Fruit fly (Drosophila melanogaster) whole organism, embryonic: Measurements from ENCODE around the gene CG32106.

Experiments used
- Atf6 ChIP-seq: fragments of 200-800 bp; sonication (Bioruptor generic); IDR thresholded peaks from 2 replicates; pipeline ENCODE4 v1.3.6; 2022; ENCODE audit warnings: missing biosample characterization, missing genetic modification characterization
- CG11093 ChIP-seq: fragments of 200-800 bp; sonication (Bioruptor generic); IDR thresholded peaks from 3 replicates; pipeline ENCODE4 v1.3.6; 2022; ENCODE audit warnings: missing biosample characterization, missing genetic modification characterization
- CG13424 ChIP-seq: fragments of 200-800 bp; sonication (Bioruptor generic); optimal IDR thresholded peaks from 2 replicates; lab custom pipeline; 2019; ENCODE audit warnings: missing biosample characterization, mild to moderate bottlenecking, missing genetic modification characterization, moderate library complexity
- CG14014 ChIP-seq: fragments of 200-800 bp; sonication (Bioruptor generic); IDR thresholded peaks from 2 replicates; pipeline ENCODE4 v1.3.6; 2022; ENCODE audit warnings: missing biosample characterization, missing genetic modification characterization
- CG15269 ChIP-seq: fragments of 200-800 bp; sonication (Bioruptor generic); optimal IDR thresholded peaks from 2 replicates; lab custom pipeline; 2018; ENCODE audit warnings: missing biosample characterization, mild to moderate bottlenecking, missing genetic modification characterization, moderate library complexity
- CG1602 ChIP-seq: fragments of 200-800 bp; sonication (Bioruptor generic); optimal IDR thresholded peaks from 3 replicates; lab custom pipeline; 2016; ENCODE audit warnings: missing biosample characterization, missing genetic modification characterization
- CG16815 ChIP-seq: fragments of 200-800 bp; sonication (Bioruptor generic); optimal IDR thresholded peaks from 3 replicates; lab custom pipeline; 2017; ENCODE audit warnings: missing biosample characterization, mild to moderate bottlenecking, missing genetic modification characterization
- CG1792 ChIP-seq: fragments of 200-800 bp; sonication (Bioruptor generic); optimal IDR thresholded peaks from 2 replicates; lab custom pipeline; 2016; ENCODE audit warnings: missing biosample characterization, missing genetic modification characterization
- CG30020 ChIP-seq: fragments of 200-800 bp; optimal IDR thresholded peaks from 2 replicates; lab custom pipeline; 2019; ENCODE audit warnings: missing biosample characterization, mild to moderate bottlenecking, missing genetic modification characterization, moderate library complexity
- CG31441 ChIP-seq: fragments of 200-800 bp; sonication (Bioruptor generic); IDR thresholded peaks from 2 replicates; pipeline ENCODE4 v1.3.6; 2022; ENCODE audit warnings: missing biosample characterization, missing genetic modification characterization
- CG3163 ChIP-seq: fragments of 200-800 bp; sonication (Bioruptor generic); optimal IDR thresholded peaks from 3 replicates; lab custom pipeline; 2016; ENCODE audit warnings: missing biosample characterization, missing genetic modification characterization
- CG33557 ChIP-seq: fragments of 200-800 bp; sonication (Bioruptor generic); optimal IDR thresholded peaks from 2 replicates; lab custom pipeline; 2019; ENCODE audit warnings: missing biosample characterization, mild to moderate bottlenecking, missing genetic modification characterization, moderate library complexity
- CG4730 ChIP-seq: fragments of 200-800 bp; sonication (Bioruptor generic); IDR thresholded peaks from 2 replicates; pipeline ENCODE4 v1.3.6; 2022; ENCODE audit warnings: missing biosample characterization, missing genetic modification characterization
- CG6175 ChIP-seq: fragments of 200-800 bp; sonication (Bioruptor generic); IDR thresholded peaks from 3 replicates; pipeline ENCODE4 v1.3.6; 2022; ENCODE audit warnings: missing biosample characterization, missing genetic modification characterization
- CG6854 ChIP-seq: fragments of 200-800 bp; sonication (Bioruptor generic); optimal IDR thresholded peaks from 3 replicates; lab custom pipeline; 2017; ENCODE audit warnings: missing biosample characterization, mild to moderate bottlenecking, missing genetic modification characterization
- CG7556 ChIP-seq: fragments of 200-800 bp; sonication (Bioruptor generic); optimal IDR thresholded peaks from 2 replicates; lab custom pipeline; 2017; ENCODE audit warnings: missing biosample characterization, mild to moderate bottlenecking, missing genetic modification characterization
- CG8944 ChIP-seq: fragments of 200-800 bp; sonication (Bioruptor generic); optimal IDR thresholded peaks from 3 replicates; lab custom pipeline; 2016; ENCODE audit warnings: missing biosample characterization, missing genetic modification characterization
- CTCF ChIP-seq: fragments of 200-800 bp; sonication (Bioruptor generic); optimal IDR thresholded peaks from 2 replicates; lab custom pipeline; 2017; ENCODE audit warnings: missing biosample characterization, mild to moderate bottlenecking, missing genetic modification characterization, moderate library complexity
- D ChIP-seq, 2 experiments: fragments of 200-800 bp in 1 of 2; fragments of >200 bp in 1 of 2; sonication (Bioruptor generic) in 1 of 2; optimal IDR thresholded peaks; 2 replicates in 1 of 2; 3 replicates in 1 of 2; lab custom pipeline; 2017; ENCODE audit warnings: mild to moderate bottlenecking in 1 of 2, missing biosample characterization in 1 of 2, missing genetic modification characterization in 1 of 2, missing genetic modification reagents in 1 of 2
- H2.0 ChIP-seq: fragments of 200-800 bp; sonication (Bioruptor generic); IDR thresholded peaks from 2 replicates; pipeline ENCODE4 v1.3.6; 2022; ENCODE audit warnings: missing biosample characterization, missing genetic modification characterization
- HLH54F ChIP-seq: fragments of 200-800 bp; sonication (Bioruptor generic); optimal IDR thresholded peaks from 3 replicates; lab custom pipeline; 2016; ENCODE audit warnings: missing biosample characterization, missing genetic modification characterization
- HmgZ ChIP-seq: fragments of 200-800 bp; sonication (Bioruptor generic); optimal IDR thresholded peaks from 2 replicates; lab custom pipeline; 2018; ENCODE audit warnings: missing biosample characterization, mild to moderate bottlenecking, missing genetic modification characterization
- Jarid2 ChIP-seq: fragments of 200-800 bp; sonication (Bioruptor generic); optimal IDR thresholded peaks from 3 replicates; lab custom pipeline; 2017; ENCODE audit warnings: mild to moderate bottlenecking, missing biosample characterization, missing genetic modification reagents, missing genetic modification characterization
- Lhr ChIP-seq: fragments of 200-800 bp; sonication (Bioruptor generic); optimal IDR thresholded peaks from 3 replicates; lab custom pipeline; 2017; ENCODE audit warnings: mild to moderate bottlenecking, missing biosample characterization, missing genetic modification reagents, missing genetic modification characterization
- MESR4 ChIP-seq: fragments of 200-800 bp; sonication (Bioruptor generic); optimal IDR thresholded peaks from 2 replicates; lab custom pipeline; 2018; ENCODE audit warnings: missing biosample characterization, mild to moderate bottlenecking, missing genetic modification characterization, moderate library complexity
- MTF-1 ChIP-seq: fragments of 200-800 bp; sonication (Bioruptor generic); optimal IDR thresholded peaks from 2 replicates; lab custom pipeline; 2018; ENCODE audit warnings: missing biosample characterization, mild to moderate bottlenecking, missing genetic modification characterization, borderline replicate concordance
- NfI ChIP-seq: fragments of 200-800 bp; sonication (Bioruptor generic); optimal IDR thresholded peaks from 3 replicates; lab custom pipeline; 2018; ENCODE audit warnings: missing biosample characterization, mild to moderate bottlenecking, missing genetic modification characterization, moderate library complexity
- Poxn ChIP-seq: fragments of 200-800 bp; sonication (Bioruptor generic); IDR thresholded peaks from 2 replicates; pipeline ENCODE4 v1.3.6; 2022; ENCODE audit warnings: missing biosample characterization, missing genetic modification characterization
- Ravus ChIP-seq: fragments of 200-800 bp; sonication (Bioruptor generic); IDR thresholded peaks from 2 replicates; pipeline ENCODE4 v1.3.6; 2022; ENCODE audit warnings: missing biosample characterization, missing genetic modification characterization
- Sox100B ChIP-seq: fragments of 200-800 bp; sonication (Bioruptor generic); optimal IDR thresholded peaks from 3 replicates; lab custom pipeline; 2018; ENCODE audit warnings: missing biosample characterization, mild to moderate bottlenecking, missing genetic modification characterization
- YL-1 ChIP-seq: fragments of 200-800 bp; sonication (Bioruptor generic); optimal IDR thresholded peaks from 3 replicates; lab custom pipeline; 2017; ENCODE audit warnings: missing biosample characterization, mild to moderate bottlenecking, missing genetic modification characterization
- aop ChIP-seq: fragments of 200-800 bp; sonication (Bioruptor generic); IDR thresholded peaks from 2 replicates; pipeline ENCODE4 v1.3.6; 2022; ENCODE audit warnings: missing biosample characterization, missing genetic modification characterization
- bsh ChIP-seq, 2 experiments: fragments of 200-800 bp; sonication (Bioruptor generic); optimal IDR thresholded peaks; 2 replicates each; lab custom pipeline; 2017 to 2018; ENCODE audit warnings: mild to moderate bottlenecking in 2 of 2, missing biosample characterization in 2 of 2, missing genetic modification characterization in 2 of 2, moderate library complexity in 1 of 2
- ci ChIP-seq: fragments of 200-800 bp; sonication (Bioruptor generic); IDR thresholded peaks from 3 replicates; pipeline ENCODE4 v1.3.6; 2022; ENCODE audit warnings: missing biosample characterization, missing genetic modification characterization
- crp ChIP-seq, 2 experiments: fragments of 200-800 bp; sonication (Bioruptor generic); optimal IDR thresholded peaks; 2 replicates in 1 of 2; 3 replicates in 1 of 2; lab custom pipeline; 2017; ENCODE audit warnings: missing biosample characterization in 2 of 2, missing genetic modification characterization in 2 of 2, mild to moderate bottlenecking in 1 of 2, moderate library complexity in 1 of 2
- fd96Cb ChIP-seq: fragments of 200-800 bp; sonication (Bioruptor generic); optimal IDR thresholded peaks from 2 replicates; lab custom pipeline; 2018; ENCODE audit warnings: missing biosample characterization, mild to moderate bottlenecking, missing genetic modification characterization, moderate library complexity
- gsb ChIP-seq: fragments of 200-800 bp; sonication (Bioruptor generic); IDR thresholded peaks from 2 replicates; pipeline ENCODE4 v1.3.6; 2022; ENCODE audit warnings: missing biosample characterization, missing genetic modification characterization
- jigr1 ChIP-seq: fragments of 200-800 bp; sonication (Bioruptor generic); IDR thresholded peaks from 3 replicates; pipeline ENCODE4 v1.3.6; 2022; ENCODE audit warnings: missing biosample characterization, missing genetic modification characterization
- lola ChIP-seq, 3 experiments: fragments of >200 bp in 2 of 3; fragments of 200-800 bp in 1 of 3; sonication (Bioruptor generic) in 1 of 3; optimal IDR thresholded peaks; 2 replicates each; lab custom pipeline; 2017 to 2019; ENCODE audit warnings: missing biosample characterization in 3 of 3, missing genetic modification characterization in 3 of 3, mild to moderate bottlenecking in 1 of 3, moderate library complexity in 1 of 3
- nmo ChIP-seq: fragments of 200-800 bp; sonication (Bioruptor generic); optimal IDR thresholded peaks from 2 replicates; lab custom pipeline; 2018; ENCODE audit warnings: missing biosample characterization, mild to moderate bottlenecking, missing genetic modification characterization, moderate library complexity
- pan ChIP-seq, 4 experiments: fragments of >200 bp in 3 of 4; fragments of 200-800 bp in 1 of 4; sonication (Bioruptor generic) in 1 of 4; optimal IDR thresholded peaks in 3 of 4; IDR thresholded peaks in 1 of 4; 2 replicates each; pipeline versions ENCODE4 v1.3.6 to Lab custom; 2017 to 2022; ENCODE audit warnings: missing biosample characterization in 2 of 4, missing genetic modification characterization in 2 of 4, mixed read lengths in 1 of 4
- pros ChIP-seq: fragments of 200-800 bp; sonication (Bioruptor generic); optimal IDR thresholded peaks from 3 replicates; lab custom pipeline; 2019; ENCODE audit warnings: missing biosample characterization, mild to moderate bottlenecking, missing genetic modification characterization, moderate library complexity
- salm ChIP-seq: fragments of 200-800 bp; sonication (Bioruptor generic); optimal IDR thresholded peaks from 2 replicates; lab custom pipeline; 2018; ENCODE audit warnings: missing biosample characterization, mild to moderate bottlenecking, missing genetic modification characterization
- sd ChIP-seq: fragments of 200-800 bp; sonication (Bioruptor generic); optimal IDR thresholded peaks from 3 replicates; lab custom pipeline; 2018; ENCODE audit warnings: missing biosample characterization, mild to moderate bottlenecking, missing genetic modification characterization, moderate library complexity
- shn ChIP-seq: fragments of 200-800 bp; sonication (Bioruptor generic); optimal IDR thresholded peaks from 3 replicates; lab custom pipeline; 2016; ENCODE audit warnings: missing biosample characterization, missing genetic modification characterization
- slp2 ChIP-seq: fragments of 200-800 bp; sonication (Bioruptor generic); optimal IDR thresholded peaks from 2 replicates; lab custom pipeline; 2016; ENCODE audit warnings: missing biosample characterization, missing genetic modification characterization
- tgo ChIP-seq: fragments of 200-800 bp; sonication (Bioruptor generic); IDR thresholded peaks from 3 replicates; pipeline ENCODE4 v1.3.6; 2022; ENCODE audit warnings: missing biosample characterization, missing genetic modification characterization
- tio ChIP-seq: fragments of 200-800 bp; sonication (Bioruptor generic); optimal IDR thresholded peaks from 2 replicates; lab custom pipeline; 2017; ENCODE audit warnings: missing biosample characterization, missing genetic modification characterization, inconsistent platforms
- tna ChIP-seq: fragments of 200-800 bp; sonication (Bioruptor generic); IDR thresholded peaks from 2 replicates; pipeline ENCODE4 v1.3.6; 2022; ENCODE audit warnings: missing biosample characterization, missing genetic modification characterization; ENCODE audit not compliant: partially characterized antibody

Gene CG32106

DNA sequence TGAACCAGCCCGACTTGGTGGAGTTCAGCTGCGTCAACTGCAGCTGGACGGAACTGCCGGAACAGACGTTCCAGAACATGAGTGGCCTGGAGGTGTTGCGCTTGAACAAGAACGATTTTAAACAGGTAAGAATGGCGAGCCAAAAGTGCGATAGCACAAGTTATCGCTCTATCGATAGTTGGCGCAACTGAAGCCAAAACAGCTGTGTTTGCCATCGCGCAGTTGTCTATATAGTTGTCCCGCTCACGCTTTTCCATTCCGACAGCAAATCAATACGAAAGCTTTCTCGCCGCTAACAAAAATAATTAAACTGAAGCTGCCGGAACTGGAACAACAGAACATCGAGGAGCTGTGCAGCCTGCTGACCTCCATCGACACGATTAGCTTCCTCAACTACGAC, 16.0 kb upstream of the CG32106 start (continued):
- TF ChIP-seq bsh (GFP tag; optimal IDR thresholded peaks at IDR 0.05; lab: Kevin White, UChicago): no peak
- TF ChIP-seq CG7556: no peak
- TF ChIP-seq shn (GFP tag; lab: Kevin White, UChicago): no peak
- TF ChIP-seq crp (GFP tag; optimal IDR thresholded peaks at IDR 0.05; lab: Kevin White, UChicago): peak; percentile 23 to 95
- peak; percentile 6 for TF ChIP-seq nmo (GFP tag; lab: Kevin White, UChicago)
- no peak for TF ChIP-seq CG30020 (tag; lab: Kevin White, UChicago)
- peak; percentile 72 for TF ChIP-seq HmgZ (tag; lab: Kevin White, UChicago)
- TF ChIP-seq D (optimal IDR thresholded peaks at IDR 0.05; lab: Kevin White, UChicago): no peak
- no peak for TF ChIP-seq D (GFP tag; optimal IDR thresholded peaks at IDR 0.05; lab: Kevin White, UChicago)
- TF ChIP-seq Sox100B (GFP tag; lab: Kevin White, UChicago): no peak
- no peak for TF ChIP-seq jigr1
- TF ChIP-seq slp2 (GFP tag; lab: Kevin White, UChicago): no peak
- TF ChIP-seq Lhr: peak; percentile 39
- TF ChIP-seq CG16815 (GFP tag; lab: Kevin White, UChicago): no peak
- TF ChIP-seq CG13424 (tag; lab: Kevin White, UChicago): no peak
- peak; percentile 3 for TF ChIP-seq MESR4
- TF ChIP-seq gsb (GFP tag; lab: Robert Waterston, UW): no peak
- no peak for TF ChIP-seq CG11093 (GFP tag; lab: Robert Waterston, UW)
- peak; percentile 81 for TF ChIP-seq tna (GFP tag; lab: Robert Waterston, UW)
- TF ChIP-seq YL-1: peak; percentile 55
- TF ChIP-seq HLH54F (GFP tag; lab: Kevin White, UChicago): no peak
- TF ChIP-seq CG1792: no peak
- TF ChIP-seq CG31441 (GFP tag; lab: Robert Waterston, UW): no peak
- peak; percentile 3 for TF ChIP-seq CTCF (GFP tag; lab: Kevin White, UChicago)

DNA sequence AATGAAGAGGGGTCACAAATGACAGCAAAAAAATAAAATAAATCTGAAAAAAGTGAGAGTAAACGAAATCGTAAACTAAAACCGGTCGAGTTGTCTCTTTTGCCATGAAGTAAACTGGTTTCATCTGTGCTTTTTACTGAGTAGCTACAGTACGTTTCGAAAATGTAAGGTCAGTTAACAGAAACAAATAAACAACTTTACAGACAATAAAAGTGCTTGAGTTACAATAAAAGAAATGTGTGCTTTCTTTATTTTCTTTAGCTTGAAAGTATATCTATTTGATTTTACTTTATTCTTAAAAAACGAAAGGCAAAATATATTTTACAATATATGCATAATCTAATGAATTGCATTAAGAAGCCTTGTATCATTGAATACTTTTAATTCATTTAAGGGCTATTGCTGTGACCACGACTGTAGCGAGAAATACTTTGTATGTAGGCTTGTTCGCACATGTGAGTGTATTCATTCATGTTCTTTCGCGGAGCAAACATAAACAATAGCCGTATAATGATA, 14.5 kb upstream of the CG32106 start:
- no peak for TF ChIP-seq slp2 (GFP tag; lab: Kevin White, UChicago)
- TF ChIP-seq aop (GFP tag; lab: Robert Waterston, UW): no peak
- TF ChIP-seq CG6854 (GFP tag; lab: Kevin White, UChicago): peak; percentile 49
- peak; percentile 30 for TF ChIP-seq NfI (GFP tag; lab: Kevin White, UChicago)
- no peak for TF ChIP-seq Lhr
- peak; percentile 79 for TF ChIP-seq CG7556
- TF ChIP-seq H2.0: no peak; the same call in 1 of the 2 replicates
- no peak for TF ChIP-seq Ravus (GFP tag; lab: Robert Waterston, UW)
- no peak for TF ChIP-seq CG4730 (GFP tag; lab: Robert Waterston, UW)
- peak; percentile 21; the same call in 1 of the 3 replicates for TF ChIP-seq tgo
- no peak for TF ChIP-seq CG8944
- TF ChIP-seq lola (GFP tag; optimal IDR thresholded peaks at IDR 0.05; lab: Kevin White, UChicago): peak in 1 of 3 experiments; percentile 48
- no peak for TF ChIP-seq CG6175
- TF ChIP-seq CG14014 (GFP tag; lab: Robert Waterston, UW): 0 out of 2 replicates have a peak, but pooled peaks have one; percentile 48
- no peak for TF ChIP-seq CG3163 (GFP tag; lab: Kevin White, UChicago)
- peak; percentile 47 for TF ChIP-seq salm (tag; lab: Kevin White, UChicago)
- peak; percentile 86 for TF ChIP-seq CG15269 (tag; lab: Kevin White, UChicago)
- TF ChIP-seq pan (optimal IDR thresholded peaks at IDR 0.05; lab: Kevin White, UChicago): no peak
- peak in 1 of 2 experiments; percentile 54 for TF ChIP-seq pan (GFP tag; optimal IDR thresholded peaks at IDR 0.05 in 1 of 2, IDR thresholded peaks at IDR 0.05 in 1 of 2)
- peak; percentile 19 for TF ChIP-seq CG1602 (GFP tag; lab: Kevin White, UChicago)
- no peak for TF ChIP-seq pros (GFP tag; lab: Kevin White, UChicago)
- TF ChIP-seq fd96Cb (tag; lab: Kevin White, UChicago): peak; percentile 45
- TF ChIP-seq sd (tag; lab: Kevin White, UChicago): peak; percentile 56
- TF ChIP-seq tio: peak; percentile 30
- TF ChIP-seq MTF-1 (GFP tag; lab: Kevin White, UChicago): no peak
- no peak for TF ChIP-seq Poxn
- peak; percentile 17 for TF ChIP-seq CG33557
- TF ChIP-seq Jarid2 (GFP tag; lab: Kevin White, UChicago): peak; percentile 18
- TF ChIP-seq Atf6: peak; percentile 63
- TF ChIP-seq ci: no peak
